Worm (Caenorhabditis elegans) whole organism, early embryonic: Measurements from ENCODE around the gene asns-2.

ENCODE experiments used
- B0310.2 ChIP-seq: sonication (generic microtip); optimal IDR thresholded peaks from 2 replicates; lab custom pipeline; 2016; ENCODE audit warnings: mild to moderate bottlenecking, missing genetic modification characterization, missing compliant biosample characterization
- F13C5.2 ChIP-seq: sonication (generic microtip); optimal IDR thresholded peaks from 2 replicates; lab custom pipeline; 2017; ENCODE audit warnings: mild to moderate bottlenecking, missing genetic modification characterization, inconsistent platforms, missing compliant biosample characterization
- aly-1 ChIP-seq: sonication (generic microtip); optimal IDR thresholded peaks from 2 replicates; lab custom pipeline; 2016; ENCODE audit warnings: missing genetic modification characterization, missing compliant biosample characterization
- ama-1 ChIP-seq: fragments of 150-350 bp; optimal IDR thresholded peaks from 2 replicates; lab custom pipeline; 2014
- ceh-13 ChIP-seq: fragments of 200-800 bp; sonication (Bioruptor generic); optimal IDR thresholded peaks from 2 replicates; lab custom pipeline; 2018; ENCODE audit warnings: mild to moderate bottlenecking, missing genetic modification characterization, missing compliant biosample characterization
- ceh-36 ChIP-seq: sonication (generic microtip); optimal IDR thresholded peaks from 2 replicates; lab custom pipeline; 2016; ENCODE audit warnings: missing genetic modification characterization, inconsistent platforms, missing compliant biosample characterization
- ets-7 ChIP-seq: sonication (generic microtip); optimal IDR thresholded peaks from 2 replicates; lab custom pipeline; 2016; ENCODE audit warnings: missing genotype, missing genetic modification characterization, missing compliant biosample characterization
- flt-1 ChIP-seq: fragments of 200-800 bp; sonication (Bioruptor generic); IDR thresholded peaks from 2 replicates; pipeline ENCODE4 v1.3.6; 2022; ENCODE audit warnings: missing genetic modification characterization, missing compliant biosample characterization
- hmbx-1 ChIP-seq: sonication (generic microtip); optimal IDR thresholded peaks from 2 replicates; lab custom pipeline; 2016; ENCODE audit warnings: mild to moderate bottlenecking, missing genetic modification characterization, missing compliant biosample characterization
- hmg-4 ChIP-seq: fragments of 200-800 bp; sonication (Bioruptor generic); optimal IDR thresholded peaks from 2 replicates; lab custom pipeline; 2018; ENCODE audit warnings: mild to moderate bottlenecking, missing genetic modification characterization, missing compliant biosample characterization
- hnd-1 ChIP-seq: sonication (generic microtip); optimal IDR thresholded peaks from 2 replicates; lab custom pipeline; 2016; ENCODE audit warnings: missing genetic modification characterization, missing compliant biosample characterization
- pes-1 ChIP-seq: fragments of 200-800 bp; sonication (Bioruptor generic); IDR thresholded peaks from 2 replicates; pipeline ENCODE4 v1.3.6; 2022; ENCODE audit warnings: missing genetic modification reagents, missing genetic modification characterization, missing compliant biosample characterization
- scrt-1 ChIP-seq: fragments of 200-800 bp; sonication (Bioruptor generic); IDR thresholded peaks from 2 replicates; pipeline ENCODE4 v1.3.6; 2022; ENCODE audit warnings: missing genetic modification characterization, missing compliant biosample characterization
- sea-1 ChIP-seq: fragments of 200-800 bp; sonication (Bioruptor generic); conservative IDR thresholded peaks from 2 replicates; pipeline ENCODE4 v1.3.6; 2022; ENCODE audit warnings: missing genetic modification characterization, missing compliant biosample characterization
- tbx-11 ChIP-seq: fragments of 200-800 bp; sonication (Bioruptor generic); IDR thresholded peaks from 2 replicates; pipeline ENCODE4 v1.3.6; 2022; ENCODE audit warnings: missing genetic modification characterization, missing compliant biosample characterization
- tbx-37 ChIP-seq: fragments of 200-800 bp; sonication (Bioruptor generic); conservative IDR thresholded peaks from 2 replicates; pipeline ENCODE4 v1.3.6; 2022; ENCODE audit warnings: missing genetic modification reagents, missing genetic modification characterization, missing compliant biosample characterization
- tra-4 ChIP-seq: sonication (generic microtip); optimal IDR thresholded peaks from 2 replicates; lab custom pipeline; 2017; ENCODE audit warnings: missing genetic modification characterization, missing compliant biosample characterization

Gene asns-2

ce11 chrX:8762927-8763326 is 12.2 kb upstream of the asns-2 start:
- no peak for TF ChIP-seq aly-1
- TF ChIP-seq hnd-1 (tag; lab: Kevin White, UChicago): no peak
- TF ChIP-seq hmg-4 (GFP tag; lab: Kevin White, UChicago): no peak
- no peak for TF ChIP-seq scrt-1 (GFP tag; lab: Robert Waterston, UW)
- TF ChIP-seq B0310.2: no peak
- TF ChIP-seq ceh-13 (GFP tag; lab: Kevin White, UChicago): no peak
- TF ChIP-seq tbx-37 (GFP tag; lab: Robert Waterston, UW): no peak
- no peak for TF ChIP-seq tbx-11 (GFP tag; lab: Robert Waterston, UW)
- no peak for TF ChIP-seq ets-7
- no peak for TF ChIP-seq ama-1 (lab: Kevin White, UChicago)

DNA sequence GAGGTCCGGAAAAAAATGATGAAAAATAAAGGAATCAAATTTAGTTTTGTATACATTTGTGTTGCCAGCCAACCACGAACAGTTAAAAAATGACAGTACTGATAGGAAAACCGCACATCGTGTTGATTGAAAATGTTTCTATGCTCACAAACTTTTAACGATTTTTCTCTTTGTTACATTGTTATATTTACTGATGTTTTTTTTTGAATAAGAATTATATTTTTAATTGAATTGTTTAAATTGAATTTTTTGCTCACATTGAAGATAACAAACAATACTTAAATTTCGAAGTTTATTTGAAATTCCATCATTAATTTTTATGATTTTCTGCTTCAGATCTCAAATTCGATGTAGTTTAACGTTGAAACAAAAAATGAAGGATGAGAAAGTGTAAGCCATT is 10.8 kb upstream of the asns-2 start, which contains the start of gene M02D8.5:
Gene M02D8.5, minus strand, starts transcription at position 101 of the 400 bp plus-strand sequence.
- TF ChIP-seq ceh-13 (GFP tag; lab: Kevin White, UChicago): no peak
- no peak for TF ChIP-seq pes-1 (GFP tag; lab: Robert Waterston, UW)
- TF ChIP-seq hnd-1 (tag; lab: Kevin White, UChicago): no peak
- no peak for TF ChIP-seq sea-1 (GFP tag; lab: Robert Waterston, UW)
- no peak for TF ChIP-seq B0310.2
- no peak for TF ChIP-seq ama-1 (lab: Kevin White, UChicago)
- TF ChIP-seq hmbx-1 (tag; lab: Kevin White, UChicago): no peak
- no peak for TF ChIP-seq ets-7

DNA sequence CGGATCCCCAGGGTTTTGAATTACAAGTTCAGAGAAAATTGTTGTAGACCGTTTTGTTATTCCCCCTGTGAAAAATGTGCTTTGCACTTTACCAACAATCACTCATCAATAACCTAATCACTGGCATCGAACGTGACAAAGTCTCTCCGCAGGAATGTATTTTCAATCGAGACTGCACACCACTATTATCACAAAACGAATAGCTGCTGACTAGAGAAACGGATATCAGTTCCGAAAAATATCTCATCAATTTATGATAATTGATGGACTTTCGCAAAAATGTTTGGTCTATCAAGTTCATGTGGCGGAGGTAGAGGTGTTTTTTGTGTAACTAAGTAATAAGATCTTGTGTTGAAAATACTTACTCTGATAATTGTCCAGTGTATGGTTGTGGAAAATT is 10.3 kb upstream of the asns-2 start:
- TF ChIP-seq tbx-11 (GFP tag; lab: Robert Waterston, UW) (no peak), tbx-37 (GFP tag; lab: Robert Waterston, UW) (no peak), hmbx-1 (tag; lab: Kevin White, UChicago) (no peak), tra-4 (tag; lab: Kevin White, UChicago) (no peak), ceh-13 (GFP tag; lab: Kevin White, UChicago) (no peak), ama-1 (lab: Kevin White, UChicago) (no peak), ets-7 (no peak), B0310.2 (no peak), ceh-36 (tag; lab: Kevin White, UChicago) (no peak), hmg-4 (GFP tag; lab: Kevin White, UChicago) (no peak), flt-1 (GFP tag; lab: Robert Waterston, UW) (no peak), F13C5.2 (no peak), hnd-1 (tag; lab: Kevin White, UChicago) (no peak), aly-1 (no peak), scrt-1 (GFP tag; lab: Robert Waterston, UW) (no peak), pes-1 (GFP tag; lab: Robert Waterston, UW) (no peak), sea-1 (GFP tag; lab: Robert Waterston, UW) (no peak)

- TF ChIP-seq sea-1 (GFP tag; lab: Robert Waterston, UW) (no peak), hnd-1 (tag; lab: Kevin White, UChicago) (no peak), ets-7 (no peak), tra-4 (tag; lab: Kevin White, UChicago) (no peak), flt-1 (GFP tag; lab: Robert Waterston, UW) (no peak), hmg-4 (GFP tag; lab: Kevin White, UChicago) (no peak), tbx-37 (GFP tag; lab: Robert Waterston, UW) (no peak), tbx-11 (GFP tag; lab: Robert Waterston, UW) (no peak), B0310.2 (no peak), ama-1 (lab: Kevin White, UChicago) (no peak), F13C5.2 (no peak)
These were observed 5.2 kb upstream of the asns-2 start for ce11 chrX:8755987-8756386.

ce11 chrX:8754285-8754795 is 3.6 kb upstream of the asns-2 start:
- TF ChIP-seq ceh-13 (GFP tag; lab: Kevin White, UChicago) (no peak), B0310.2 (no peak), tra-4 (tag; lab: Kevin White, UChicago) (no peak), scrt-1 (GFP tag; lab: Robert Waterston, UW) (no peak), flt-1 (GFP tag; lab: Robert Waterston, UW) (no peak), hmg-4 (GFP tag; lab: Kevin White, UChicago) (no peak), pes-1 (GFP tag; lab: Robert Waterston, UW) (no peak), hmbx-1 (tag; lab: Kevin White, UChicago) (no peak), sea-1 (GFP tag; lab: Robert Waterston, UW) (no peak), ama-1 (lab: Kevin White, UChicago) (no peak), tbx-11 (GFP tag; lab: Robert Waterston, UW) (no peak), tbx-37 (GFP tag; lab: Robert Waterston, UW) (no peak), ets-7 (no peak), F13C5.2 (no peak), ceh-36 (tag; lab: Kevin White, UChicago) (no peak), aly-1 (no peak), hnd-1 (tag; lab: Kevin White, UChicago) (no peak)

DNA sequence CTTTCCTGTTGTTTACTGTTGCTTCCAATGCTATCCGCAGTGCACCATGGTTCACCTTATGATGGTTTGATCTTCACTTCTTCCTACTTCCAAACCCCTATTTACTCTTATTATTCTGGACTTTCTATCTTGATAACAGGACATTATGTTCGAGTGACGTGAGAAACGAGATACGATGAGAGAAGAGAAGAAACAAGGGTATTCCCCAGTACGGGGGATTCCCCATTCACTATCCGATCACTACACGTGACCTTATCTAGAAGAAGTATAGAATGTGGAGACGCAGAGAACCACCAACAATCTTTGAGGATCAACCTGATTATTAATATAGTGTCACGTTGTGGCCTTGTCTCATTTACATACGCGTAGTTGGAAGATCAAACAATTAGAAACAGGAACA is 1.8 kb upstream of the asns-2 start:
- no peak for TF ChIP-seq ceh-13 (GFP tag; lab: Kevin White, UChicago)
- no peak for TF ChIP-seq tbx-37 (GFP tag; lab: Robert Waterston, UW)
- no peak for TF ChIP-seq flt-1 (GFP tag; lab: Robert Waterston, UW)
- no peak for TF ChIP-seq scrt-1 (GFP tag; lab: Robert Waterston, UW)
- TF ChIP-seq ceh-36 (tag; lab: Kevin White, UChicago): no peak
- TF ChIP-seq tbx-11 (GFP tag; lab: Robert Waterston, UW): no peak
- TF ChIP-seq sea-1 (GFP tag; lab: Robert Waterston, UW): no peak
- TF ChIP-seq hnd-1 (tag; lab: Kevin White, UChicago): no peak
- TF ChIP-seq tra-4 (tag; lab: Kevin White, UChicago): no peak
- no peak for TF ChIP-seq F13C5.2
- TF ChIP-seq hmbx-1 (tag; lab: Kevin White, UChicago): no peak
- TF ChIP-seq hmg-4 (GFP tag; lab: Kevin White, UChicago): no peak
- TF ChIP-seq B0310.2: no peak

DNA sequence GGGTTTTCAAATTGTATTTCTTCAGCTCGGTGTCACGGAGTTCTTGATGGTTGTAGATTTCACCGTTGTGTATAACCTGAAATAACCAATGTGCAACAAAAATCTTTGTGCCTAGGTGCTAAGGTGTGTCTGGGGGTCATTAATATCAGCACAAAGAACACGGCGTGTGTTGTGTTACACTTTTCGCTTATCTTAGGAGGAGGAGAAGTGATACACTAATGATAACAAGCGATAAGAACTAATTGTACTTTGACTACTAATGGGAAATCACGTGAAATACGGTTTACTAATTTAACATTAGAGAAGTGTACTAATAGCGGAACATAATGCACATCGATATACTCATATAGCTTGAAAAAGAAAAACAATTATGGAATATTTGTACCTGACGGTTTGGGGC is 532 bp downstream of the asns-2 start:
- TF ChIP-seq pes-1 (GFP tag; lab: Robert Waterston, UW) (no peak), ceh-36 (tag; lab: Kevin White, UChicago) (no peak), sea-1 (GFP tag; lab: Robert Waterston, UW) (no peak), flt-1 (GFP tag; lab: Robert Waterston, UW) (no peak), hmbx-1 (tag; lab: Kevin White, UChicago) (no peak), tbx-11 (GFP tag; lab: Robert Waterston, UW) (no peak), tbx-37 (GFP tag; lab: Robert Waterston, UW) (no peak), hmg-4 (GFP tag; lab: Kevin White, UChicago) (no peak), scrt-1 (GFP tag; lab: Robert Waterston, UW) (no peak), tra-4 (tag; lab: Kevin White, UChicago) (no peak), ceh-13 (GFP tag; lab: Kevin White, UChicago) (no peak), aly-1 (no peak), ama-1 (lab: Kevin White, UChicago) (no peak), F13C5.2 (no peak), ets-7 (no peak), hnd-1 (tag; lab: Kevin White, UChicago) (no peak), B0310.2 (no peak)
